Worm (Caenorhabditis elegans): Measurements from ENCODE around the gene F45D11.7.

ce11 chrII:979135-979534, 15.2 kb upstream of the F45D11.7 start, which contains the start of the genes fbxc-17 and fbxc-15:
- no peak for TF ChIP-seq ztf-23 (GFP tag; IDR thresholded peaks at IDR 0.05)
- no peak for TF ChIP-seq klf-2 (GFP tag; conservative IDR thresholded peaks at IDR 0.05)
- no peak for TF ChIP-seq tab-1 (GFP tag; IDR thresholded peaks at IDR 0.05)
